Worm (Caenorhabditis elegans) whole organism, L4/young adult: Measurements from ENCODE around the gene F48F7.6.

Source experiments
- dao-5 ChIP-seq: sonication (generic microtip); optimal IDR thresholded peaks from 2 replicates; lab custom pipeline; 2016; ENCODE audit warnings: missing genotype, missing genetic modification characterization, moderate library complexity, missing compliant biosample characterization
- him-1 ChIP-seq: sonication (generic microtip); optimal IDR thresholded peaks from 2 replicates; lab custom pipeline; 2016; ENCODE audit warnings: missing genotype, missing genetic modification reagents, missing genetic modification characterization, missing compliant biosample characterization

DNA sequence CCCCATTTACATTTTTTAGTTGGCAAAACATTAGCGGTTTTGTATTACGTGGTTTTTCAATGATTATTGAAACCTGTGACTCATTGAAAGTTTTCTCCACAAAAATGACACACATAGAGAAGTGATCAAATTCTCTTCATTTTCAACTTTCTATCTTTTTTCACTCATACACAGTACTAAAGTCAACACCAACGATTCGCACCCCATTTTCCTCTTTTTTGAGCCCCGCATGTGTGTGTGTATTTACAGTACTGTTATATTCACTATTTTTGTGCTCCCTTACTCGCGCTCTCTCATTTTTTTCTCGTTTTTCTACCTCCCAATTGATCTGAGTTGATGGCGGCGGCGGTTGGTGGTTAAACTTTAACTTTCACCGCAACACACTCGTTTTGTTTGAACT, 19.2 kb upstream of the F48F7.6 start:
- no peak for TF ChIP-seq him-1 (tag; lab: Kevin White, UChicago)
- TF ChIP-seq dao-5 (tag; lab: Kevin White, UChicago): no peak
